Worm (Caenorhabditis elegans) whole organism, young adult: ENCODE data around the gene C34E7.3.

Source experiments
- F55B11.4 ChIP-seq: sonication (generic microtip); optimal IDR thresholded peaks from 2 replicates; lab custom pipeline; 2016; ENCODE audit warnings: missing compliant biosample characterization, missing genetic modification characterization, borderline replicate concordance; ENCODE audit not compliant: insufficient read depth
- T07F8.4 ChIP-seq: sonication (generic microtip); optimal IDR thresholded peaks from 2 replicates; lab custom pipeline; 2016; ENCODE audit warnings: mild to moderate bottlenecking, missing genetic modification characterization, moderate library complexity, missing compliant biosample characterization
- Y56A3A.18 ChIP-seq: fragments of 200-800 bp; sonication (Bioruptor generic); IDR thresholded peaks from 2 replicates; pipeline ENCODE4 v1.3.6; 2022; ENCODE audit warnings: missing genetic modification reagents, missing genetic modification characterization, missing compliant biosample characterization
- cebp-2 ChIP-seq: fragments of 200-800 bp; sonication (Bioruptor generic); IDR thresholded peaks from 2 replicates; pipeline ENCODE4 v1.3.6; 2022; ENCODE audit warnings: missing genetic modification characterization, missing compliant biosample characterization
- madf-10 ChIP-seq: sonication (generic microtip); optimal IDR thresholded peaks from 2 replicates; lab custom pipeline; 2016; ENCODE audit warnings: mild to moderate bottlenecking, missing genetic modification characterization, missing compliant biosample characterization
- mel-28 ChIP-seq: sonication (generic microtip); optimal IDR thresholded peaks from 2 replicates; lab custom pipeline; 2016; ENCODE audit warnings: borderline replicate concordance, mild to moderate bottlenecking, missing genetic modification characterization, missing compliant biosample characterization
- pha-4 ChIP-seq: fragments of 150-350 bp; sonication (generic microtip); optimal IDR thresholded peaks from 2 replicates; lab custom pipeline; 2014; ENCODE audit warnings: missing biosample characterization, missing genetic modification reagents, missing genetic modification characterization
- snpc-1.3 ChIP-seq: sonication (generic microtip); optimal IDR thresholded peaks from 2 replicates; lab custom pipeline; 2017; ENCODE audit warnings: missing genetic modification characterization, mild to moderate bottlenecking, missing compliant biosample characterization, antibody characterized with exemption, moderate library complexity, missing genotype, missing genetic modification reagents; ENCODE audit not compliant: insufficient read depth

- TF ChIP-seq snpc-1.3 (tag; lab: Kevin White, UChicago) (no peak), cebp-2 (GFP tag; lab: Robert Waterston, UW) (no peak), pha-4 (tag; lab: Kevin White, UChicago) (no peak), madf-10 (tag; lab: Kevin White, UChicago) (no peak), mel-28 (tag; lab: Kevin White, UChicago) (no peak), T07F8.4 (no peak), F55B11.4 (tag; lab: Kevin White, UChicago) (no peak), Y56A3A.18 (GFP tag; lab: Robert Waterston, UW) (no peak)
Observed at ce11 chrX:12944661-12945060, 14.6 kb downstream of the C34E7.3 start.
